Fruit fly (Drosophila melanogaster) whole organism, embryonic: ENCODE results near the gene CG13248.
A peak's percentile ranks its signal among the peaks of the same experiment; 100 is the strongest.

Experiments used
- BEAF-32 ChIP-seq: fragments of 200-800 bp; sonication (Bioruptor generic); optimal IDR thresholded peaks from 3 replicates; lab custom pipeline; 2017; ENCODE audit warnings: missing biosample characterization, missing genetic modification characterization, mild to moderate bottlenecking, moderate library complexity, missing genetic modification reagents
- Bgb ChIP-seq: fragments of 200-800 bp; sonication (Bioruptor generic); IDR thresholded peaks from 2 replicates; pipeline ENCODE4 v1.3.6; 2022; ENCODE audit warnings: missing biosample characterization, missing genetic modification characterization; ENCODE audit not compliant: partially characterized antibody
- CG11560 ChIP-seq: fragments of 200-800 bp; sonication (Bioruptor generic); IDR thresholded peaks from 3 replicates; pipeline ENCODE4 v1.3.6; 2022; ENCODE audit warnings: missing biosample characterization, missing genetic modification characterization
- CG12155 ChIP-seq: fragments of 200-800 bp; sonication (Bioruptor generic); optimal IDR thresholded peaks from 3 replicates; lab custom pipeline; 2016; ENCODE audit warnings: missing biosample characterization, missing genetic modification characterization
- CG13287 ChIP-seq: fragments of 200-800 bp; sonication (Bioruptor generic); IDR thresholded peaks from 2 replicates; pipeline ENCODE4 v1.3.6; 2022; ENCODE audit warnings: missing biosample characterization, missing genetic modification characterization; ENCODE audit not compliant: partially characterized antibody
- CG14050 ChIP-seq: fragments of 200-800 bp; sonication (Bioruptor generic); IDR thresholded peaks from 3 replicates; pipeline ENCODE4 v1.3.6; 2022; ENCODE audit warnings: missing biosample characterization, missing genetic modification characterization
- CG14667 ChIP-seq: fragments of 200-800 bp; sonication (Bioruptor generic); IDR thresholded peaks from 2 replicates; pipeline ENCODE4 v1.3.6; 2022; ENCODE audit warnings: missing biosample characterization, missing genetic modification characterization
- CG14710 ChIP-seq: fragments of 200-800 bp; sonication (Bioruptor generic); optimal IDR thresholded peaks from 3 replicates; lab custom pipeline; 2019; ENCODE audit warnings: missing biosample characterization, mild to moderate bottlenecking, missing genetic modification characterization, moderate library complexity
- CG14965 ChIP-seq: fragments of 200-800 bp; sonication (Bioruptor generic); optimal IDR thresholded peaks from 2 replicates; lab custom pipeline; 2016; ENCODE audit warnings: missing biosample characterization, missing genetic modification characterization, borderline replicate concordance
- CG17186 ChIP-seq: fragments of 200-800 bp; sonication (Bioruptor generic); optimal IDR thresholded peaks from 3 replicates; lab custom pipeline; 2017; ENCODE audit warnings: missing biosample characterization, missing genetic modification reagents, missing genetic modification characterization
- CG30020 ChIP-seq: fragments of 200-800 bp; optimal IDR thresholded peaks from 2 replicates; lab custom pipeline; 2019; ENCODE audit warnings: missing biosample characterization, mild to moderate bottlenecking, missing genetic modification characterization, moderate library complexity
- CG4282 ChIP-seq: fragments of 200-800 bp; sonication (Bioruptor generic); optimal IDR thresholded peaks from 2 replicates; lab custom pipeline; 2016; ENCODE audit warnings: missing biosample characterization, missing genetic modification characterization
- CG4854 ChIP-seq: fragments of 200-800 bp; sonication (Bioruptor generic); optimal IDR thresholded peaks from 2 replicates; lab custom pipeline; 2016; ENCODE audit warnings: missing biosample characterization, missing genetic modification characterization, inconsistent platforms
- CG6854 ChIP-seq: fragments of 200-800 bp; sonication (Bioruptor generic); optimal IDR thresholded peaks from 3 replicates; lab custom pipeline; 2017; ENCODE audit warnings: missing biosample characterization, mild to moderate bottlenecking, missing genetic modification characterization
- CG7556 ChIP-seq: fragments of 200-800 bp; sonication (Bioruptor generic); optimal IDR thresholded peaks from 2 replicates; lab custom pipeline; 2017; ENCODE audit warnings: missing biosample characterization, mild to moderate bottlenecking, missing genetic modification characterization
- CG9437 ChIP-seq: fragments of 200-800 bp; sonication (Bioruptor generic); optimal IDR thresholded peaks from 2 replicates; lab custom pipeline; 2018; ENCODE audit warnings: missing biosample characterization, mild to moderate bottlenecking, missing genetic modification characterization
- Dip2 ChIP-seq: fragments of 200-800 bp; sonication (Bioruptor generic); IDR thresholded peaks from 2 replicates; pipeline ENCODE4 v1.3.6; 2022; ENCODE audit warnings: missing biosample characterization, missing genetic modification characterization
- Doc2 ChIP-seq: fragments of 200-800 bp; sonication (Bioruptor generic); IDR thresholded peaks from 2 replicates; pipeline ENCODE4 v1.3.6; 2022; ENCODE audit warnings: missing biosample characterization, missing genetic modification characterization
- H2.0 ChIP-seq: fragments of 200-800 bp; sonication (Bioruptor generic); IDR thresholded peaks from 2 replicates; pipeline ENCODE4 v1.3.6; 2022; ENCODE audit warnings: missing biosample characterization, missing genetic modification characterization
- HLH4C ChIP-seq: fragments of 200-800 bp; sonication (Bioruptor generic); IDR thresholded peaks from 3 replicates; pipeline ENCODE4 v1.3.6; 2022; ENCODE audit warnings: missing biosample characterization, missing genetic modification characterization; ENCODE audit not compliant: partially characterized antibody
- Hsf ChIP-seq: fragments of 200-800 bp; sonication (Bioruptor generic); optimal IDR thresholded peaks from 3 replicates; lab custom pipeline; 2016; ENCODE audit warnings: missing biosample characterization, missing genetic modification characterization
- Kr ChIP-seq: fragments of 200-800 bp; sonication (Bioruptor generic); optimal IDR thresholded peaks from 2 replicates; lab custom pipeline; 2017; ENCODE audit warnings: missing biosample characterization, mild to moderate bottlenecking, missing genetic modification characterization
- Lhr ChIP-seq: fragments of 200-800 bp; sonication (Bioruptor generic); optimal IDR thresholded peaks from 3 replicates; lab custom pipeline; 2017; ENCODE audit warnings: mild to moderate bottlenecking, missing biosample characterization, missing genetic modification reagents, missing genetic modification characterization
- Mes4 ChIP-seq: fragments of 200-800 bp; sonication (Bioruptor generic); optimal IDR thresholded peaks from 2 replicates; lab custom pipeline; 2016; ENCODE audit warnings: missing biosample characterization, missing genetic modification characterization
- Myb ChIP-seq: fragments of 200-800 bp; sonication (Bioruptor generic); optimal IDR thresholded peaks from 2 replicates; lab custom pipeline; 2016; ENCODE audit warnings: missing biosample characterization, missing genetic modification characterization
- NFAT ChIP-seq: fragments of 200-800 bp; sonication (Bioruptor generic); IDR thresholded peaks from 2 replicates; pipeline ENCODE4 v1.3.6; 2022; ENCODE audit warnings: missing biosample characterization, missing genetic modification characterization
- Optix ChIP-seq: fragments of 200-800 bp; sonication (Bioruptor generic); IDR thresholded peaks from 3 replicates; pipeline ENCODE4 v1.3.6; 2022; ENCODE audit warnings: missing biosample characterization, missing genetic modification characterization
- Scr ChIP-seq: fragments of 200-800 bp; sonication (Bioruptor generic); IDR thresholded peaks from 2 replicates; pipeline ENCODE4 v1.3.6; 2022; ENCODE audit warnings: missing biosample characterization, missing genetic modification characterization; ENCODE audit not compliant: partially characterized antibody
- Sox100B ChIP-seq: fragments of 200-800 bp; sonication (Bioruptor generic); optimal IDR thresholded peaks from 3 replicates; lab custom pipeline; 2018; ENCODE audit warnings: missing biosample characterization, mild to moderate bottlenecking, missing genetic modification characterization
- Sox102F ChIP-seq: fragments of 200-800 bp; sonication (Bioruptor generic); optimal IDR thresholded peaks from 2 replicates; lab custom pipeline; 2018; ENCODE audit warnings: missing biosample characterization, mild to moderate bottlenecking, missing genetic modification characterization, moderate library complexity
- Spps ChIP-seq: fragments of 200-800 bp; sonication (Bioruptor generic); optimal IDR thresholded peaks from 2 replicates; lab custom pipeline; 2018; ENCODE audit warnings: missing biosample characterization, mild to moderate bottlenecking, missing genetic modification characterization
- YL-1 ChIP-seq: fragments of 200-800 bp; sonication (Bioruptor generic); optimal IDR thresholded peaks from 3 replicates; lab custom pipeline; 2017; ENCODE audit warnings: missing biosample characterization, mild to moderate bottlenecking, missing genetic modification characterization
- amos ChIP-seq: fragments of 200-800 bp; sonication (Bioruptor generic); IDR thresholded peaks from 2 replicates; pipeline ENCODE4 v1.3.6; 2022; ENCODE audit warnings: missing biosample characterization, missing genetic modification characterization; ENCODE audit not compliant: partially characterized antibody
- bcd ChIP-seq: fragments of 200-800 bp; sonication (Bioruptor generic); optimal IDR thresholded peaks from 2 replicates; lab custom pipeline; 2017; ENCODE audit warnings: missing biosample characterization, mild to moderate bottlenecking, missing genetic modification characterization
- bigmax ChIP-seq: fragments of 200-800 bp; sonication (Bioruptor generic); optimal IDR thresholded peaks from 2 replicates; lab custom pipeline; 2018; ENCODE audit warnings: missing biosample characterization, mild to moderate bottlenecking, missing genetic modification characterization
- bsh ChIP-seq, 2 experiments: fragments of 200-800 bp; sonication (Bioruptor generic); optimal IDR thresholded peaks; 2 replicates each; lab custom pipeline; 2017 to 2018; ENCODE audit warnings: mild to moderate bottlenecking in 2 of 2, missing biosample characterization in 2 of 2, missing genetic modification characterization in 2 of 2, moderate library complexity in 1 of 2
- crc ChIP-seq: fragments of 200-800 bp; sonication (Bioruptor generic); optimal IDR thresholded peaks from 2 replicates; lab custom pipeline; 2016; ENCODE audit warnings: missing biosample characterization, missing genetic modification characterization
- crp ChIP-seq, 2 experiments: fragments of 200-800 bp; sonication (Bioruptor generic); optimal IDR thresholded peaks; 2 replicates in 1 of 2; 3 replicates in 1 of 2; lab custom pipeline; 2017; ENCODE audit warnings: missing biosample characterization in 2 of 2, missing genetic modification characterization in 2 of 2, mild to moderate bottlenecking in 1 of 2, moderate library complexity in 1 of 2
- exex ChIP-seq: fragments of 200-800 bp; sonication (Bioruptor generic); optimal IDR thresholded peaks from 4 replicates; lab custom pipeline; 2018; ENCODE audit warnings: missing biosample characterization, mild to moderate bottlenecking, missing genetic modification characterization, moderate library complexity
- gcm ChIP-seq: fragments of 200-800 bp; sonication (Bioruptor generic); optimal IDR thresholded peaks from 2 replicates; lab custom pipeline; 2019; ENCODE audit warnings: missing biosample characterization, mild to moderate bottlenecking, missing genetic modification characterization, moderate library complexity
- her ChIP-seq: fragments of 200-800 bp; sonication (Bioruptor generic); optimal IDR thresholded peaks from 2 replicates; lab custom pipeline; 2016; ENCODE audit warnings: missing biosample characterization, missing genetic modification characterization
- lbe ChIP-seq: fragments of 200-800 bp; sonication (Bioruptor generic); optimal IDR thresholded peaks from 2 replicates; lab custom pipeline; 2016; ENCODE audit warnings: missing biosample characterization, mild to moderate bottlenecking, missing genetic modification characterization
- lilli ChIP-seq: fragments of 200-800 bp; sonication (Bioruptor generic); optimal IDR thresholded peaks from 3 replicates; lab custom pipeline; 2016; ENCODE audit warnings: missing biosample characterization, missing genetic modification characterization
- odd ChIP-seq: fragments of 200-800 bp; sonication (Bioruptor generic); optimal IDR thresholded peaks from 2 replicates; lab custom pipeline; 2017; ENCODE audit warnings: missing biosample characterization, mild to moderate bottlenecking, missing genetic modification characterization
- pzg ChIP-seq: fragments of 200-800 bp; sonication (Bioruptor generic); optimal IDR thresholded peaks from 3 replicates; lab custom pipeline; 2018; ENCODE audit warnings: missing biosample characterization, mild to moderate bottlenecking, missing genetic modification characterization, moderate library complexity
- sens ChIP-seq: fragments of 200-800 bp; sonication (Bioruptor generic); peaks from one replicate; lab custom pipeline; 2016; ENCODE audit warnings: missing biosample characterization, missing genetic modification characterization
- stwl ChIP-seq: fragments of 200-800 bp; sonication (Bioruptor generic); optimal IDR thresholded peaks from 3 replicates; lab custom pipeline; 2018; ENCODE audit warnings: missing biosample characterization, mild to moderate bottlenecking, missing genetic modification characterization, moderate library complexity
- tgo ChIP-seq: fragments of 200-800 bp; sonication (Bioruptor generic); IDR thresholded peaks from 3 replicates; pipeline ENCODE4 v1.3.6; 2022; ENCODE audit warnings: missing biosample characterization, missing genetic modification characterization
- twi ChIP-seq: fragments of 200-800 bp; optimal IDR thresholded peaks from 2 replicates; lab custom pipeline; 2019; ENCODE audit warnings: missing biosample characterization, mild to moderate bottlenecking, missing genetic modification characterization, moderate library complexity
- vnd ChIP-seq: fragments of 200-800 bp; sonication (Bioruptor generic); IDR thresholded peaks from 3 replicates; pipeline ENCODE4 v1.3.6; 2022; ENCODE audit warnings: missing biosample characterization, missing genetic modification characterization; ENCODE audit not compliant: partially characterized antibody
- wdn ChIP-seq: fragments of 200-800 bp; sonication (Bioruptor generic); IDR thresholded peaks from 2 replicates; pipeline ENCODE4 v1.3.6; 2022; ENCODE audit warnings: missing biosample characterization, missing genetic modification characterization
- wek ChIP-seq: fragments of 200-800 bp; sonication (Bioruptor generic); optimal IDR thresholded peaks from 3 replicates; lab custom pipeline; 2018; ENCODE audit warnings: missing biosample characterization, mild to moderate bottlenecking, missing genetic modification characterization, moderate library complexity

CG13248 gene

DNA sequence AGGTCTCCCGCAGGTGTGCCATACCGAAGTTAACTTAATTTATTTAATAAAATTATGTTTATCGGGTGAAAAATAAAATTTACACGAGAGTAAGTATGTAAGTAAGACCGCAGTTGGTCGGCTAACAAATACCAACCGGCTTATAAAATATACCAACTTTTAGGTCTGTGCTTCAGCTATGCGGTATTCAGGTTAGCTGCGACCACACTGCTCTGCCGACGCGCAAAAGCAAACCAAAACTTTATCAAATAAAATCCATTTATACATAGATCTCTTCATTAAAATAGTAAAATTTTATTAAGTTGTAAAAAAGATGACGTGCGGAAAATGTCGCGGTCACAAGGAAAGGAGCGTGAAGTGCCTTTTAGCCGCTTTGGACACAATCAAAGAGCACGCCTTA, 25.7 kb upstream of the CG13248 start, which contains the start of the genes mRpL15 and CtIP (continued):
- TF ChIP-seq wek (GFP tag; lab: Kevin White, UChicago) (no peak), CG4282 (GFP tag; lab: Kevin White, UChicago) (no peak), CG13287 (peak; percentile 51; the same call in 1 of the 2 replicates), vnd (GFP tag; lab: Robert Waterston, UW) (no peak), Sox100B (GFP tag; lab: Kevin White, UChicago) (no peak), CG17186 (GFP tag; lab: Kevin White, UChicago) (peak; percentile 49), pzg (peak; percentile 79), her (GFP tag; lab: Kevin White, UChicago) (no peak), gcm (GFP tag; lab: Kevin White, UChicago) (no peak), CG9437 (GFP tag; lab: Kevin White, UChicago) (no peak), amos (GFP tag; lab: Robert Waterston, UW) (peak; percentile 36; the same call in 1 of the 2 replicates), wdn (no peak), Doc2 (GFP tag; lab: Robert Waterston, UW) (no peak), CG14667 (GFP tag; lab: Robert Waterston, UW) (no peak), bigmax (GFP tag; lab: Kevin White, UChicago) (no peak), Sox102F (no peak), Mes4 (GFP tag; lab: Kevin White, UChicago) (no peak), twi (tag; lab: Kevin White, UChicago) (no peak), sens (GFP tag; lab: Kevin White, UChicago) (peak; percentile 33), NFAT (no peak), Bgb (GFP tag; lab: Robert Waterston, UW) (peak; percentile 39; the same call in 1 of the 2 replicates), CG11560 (tag; lab: Robert Waterston, UW) (no peak), Spps (no peak), CG4854 (GFP tag; lab: Kevin White, UChicago) (no peak), CG14050 (GFP tag; lab: Robert Waterston, UW) (no peak), CG14965 (GFP tag; lab: Kevin White, UChicago) (no peak), bcd (GFP tag; lab: Kevin White, UChicago) (no peak), odd (GFP tag; lab: Kevin White, UChicago) (no peak), H2.0 (no peak), CG12155 (no peak), Scr (GFP tag; lab: Robert Waterston, UW) (no peak), CG7556 (no peak), bsh (GFP tag; optimal IDR thresholded peaks at IDR 0.05; lab: Kevin White, UChicago) (no peak), Kr (GFP tag; lab: Kevin White, UChicago) (no peak), CG6854 (no peak), CG14710 (tag; lab: Kevin White, UChicago) (peak; percentile 11), BEAF-32 (GFP tag; lab: Kevin White, UChicago) (peak; percentile 43), tgo (GFP tag; lab: Robert Waterston, UW) (no peak), crc (GFP tag; lab: Kevin White, UChicago) (no peak)
- TF ChIP-seq, all 482 proteins: peak for 39

DNA sequence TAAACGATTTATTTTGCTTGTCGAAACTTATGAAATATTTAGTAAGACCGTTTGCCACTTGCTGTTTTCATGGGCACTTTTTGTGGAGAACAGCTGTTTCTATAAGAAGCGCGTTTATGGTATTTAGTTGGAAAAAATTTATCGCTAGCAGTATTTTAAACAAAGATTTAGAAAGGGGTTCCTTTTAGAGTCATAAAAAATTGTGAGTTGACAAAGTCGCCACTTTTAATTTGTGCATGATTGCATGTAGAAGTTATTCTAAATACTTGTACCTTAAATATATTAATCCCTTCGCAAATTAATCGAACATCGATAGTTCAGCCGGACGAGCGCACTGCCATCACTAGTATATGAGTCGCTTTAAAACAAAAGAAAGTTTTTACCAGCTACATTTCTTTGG, 21.9 kb upstream of the CG13248 start, which contains the start of the genes Las and Psn:
Gene Las (minus strand): TSS at position 65 of the 400 bp plus-strand sequence.
Gene Psn (plus strand): TSS at position 172 of the 400 bp plus-strand sequence.
- TF ChIP-seq exex (tag; lab: Kevin White, UChicago) (no peak), lbe (peak; percentile 61), Myb (GFP tag; lab: Kevin White, UChicago) (peak; percentile 35), YL-1 (peak; percentile 80), CG30020 (tag; lab: Kevin White, UChicago) (peak; percentile 58), crp (GFP tag; optimal IDR thresholded peaks at IDR 0.05; lab: Kevin White, UChicago) (peak; percentile 60 to 93), Dip2 (GFP tag; lab: Robert Waterston, UW) (no peak), Hsf (GFP tag; lab: Kevin White, UChicago) (peak; percentile 18), Lhr (GFP tag; lab: Kevin White, UChicago) (peak; percentile 9), stwl (peak; percentile 66), Optix (GFP tag; lab: Robert Waterston, UW) (no peak), CG13287 (peak; percentile 82), lilli (peak; percentile 44), HLH4C (GFP tag; lab: Robert Waterston, UW) (peak; percentile 66)
